Fruit fly (Drosophila melanogaster) whole organism, embryonic: Measurements from ENCODE around the gene CG14395.

Experiments
- ATbp ChIP-seq: fragments of 200-800 bp; sonication (Bioruptor generic); optimal IDR thresholded peaks from 2 replicates; lab custom pipeline; 2017; ENCODE audit warnings: missing biosample characterization, mild to moderate bottlenecking, missing genetic modification characterization, missing genetic modification reagents
- Atf-2 ChIP-seq: fragments of 200-800 bp; sonication (Bioruptor generic); optimal IDR thresholded peaks from 2 replicates; lab custom pipeline; 2016; ENCODE audit warnings: missing biosample characterization, missing genetic modification characterization
- Atf3 ChIP-seq: fragments of 200-800 bp; sonication (Bioruptor generic); optimal IDR thresholded peaks from 3 replicates; lab custom pipeline; 2016; ENCODE audit warnings: missing biosample characterization, missing genetic modification characterization
- CG10274 ChIP-seq: fragments of 200-800 bp; sonication (Bioruptor generic); optimal IDR thresholded peaks from 3 replicates; lab custom pipeline; 2017; ENCODE audit warnings: missing biosample characterization, mild to moderate bottlenecking, missing genetic modification characterization
- CG10959 ChIP-seq: fragments of 200-800 bp; sonication (Bioruptor generic); IDR thresholded peaks from 2 replicates; pipeline ENCODE4 v1.3.6; 2022; ENCODE audit warnings: missing biosample characterization, missing genetic modification characterization
- CG11504 ChIP-seq: fragments of 200-800 bp; sonication (Bioruptor generic); optimal IDR thresholded peaks from 3 replicates; lab custom pipeline; 2019; ENCODE audit warnings: missing biosample characterization, mild to moderate bottlenecking, missing genetic modification characterization, moderate library complexity
- CG14014 ChIP-seq: fragments of 200-800 bp; sonication (Bioruptor generic); IDR thresholded peaks from 2 replicates; pipeline ENCODE4 v1.3.6; 2022; ENCODE audit warnings: missing biosample characterization, missing genetic modification characterization
- CG14710 ChIP-seq: fragments of 200-800 bp; sonication (Bioruptor generic); optimal IDR thresholded peaks from 3 replicates; lab custom pipeline; 2019; ENCODE audit warnings: missing biosample characterization, mild to moderate bottlenecking, missing genetic modification characterization, moderate library complexity
- CG14965 ChIP-seq: fragments of 200-800 bp; sonication (Bioruptor generic); optimal IDR thresholded peaks from 2 replicates; lab custom pipeline; 2016; ENCODE audit warnings: missing biosample characterization, missing genetic modification characterization, borderline replicate concordance
- CG18011 ChIP-seq: fragments of 200-800 bp; sonication (Bioruptor generic); optimal IDR thresholded peaks from 2 replicates; lab custom pipeline; 2017; ENCODE audit warnings: missing biosample characterization, missing genetic modification characterization, mild to moderate bottlenecking, moderate library complexity, missing genotype
- CG2202 ChIP-seq: fragments of 200-800 bp; sonication (Bioruptor generic); optimal IDR thresholded peaks from 2 replicates; lab custom pipeline; 2018; ENCODE audit warnings: missing biosample characterization, mild to moderate bottlenecking, missing genetic modification characterization
- CG30020 ChIP-seq: fragments of 200-800 bp; optimal IDR thresholded peaks from 2 replicates; lab custom pipeline; 2019; ENCODE audit warnings: missing biosample characterization, mild to moderate bottlenecking, missing genetic modification characterization, moderate library complexity
- CG3065 ChIP-seq: fragments of 200-800 bp; sonication (Bioruptor generic); optimal IDR thresholded peaks from 2 replicates; lab custom pipeline; 2016; ENCODE audit warnings: missing biosample characterization, missing genetic modification characterization
- CG3163 ChIP-seq: fragments of 200-800 bp; sonication (Bioruptor generic); optimal IDR thresholded peaks from 3 replicates; lab custom pipeline; 2016; ENCODE audit warnings: missing biosample characterization, missing genetic modification characterization
- CG3281 ChIP-seq: fragments of 200-800 bp; sonication (Bioruptor generic); optimal IDR thresholded peaks from 3 replicates; lab custom pipeline; 2017; ENCODE audit warnings: missing biosample characterization, mild to moderate bottlenecking, missing genetic modification characterization
- CG8290 ChIP-seq, 3 experiments: fragments of 200-800 bp; sonication (Bioruptor generic); optimal IDR thresholded peaks; 2 replicates each; lab custom pipeline; 2016 to 2019; ENCODE audit warnings: missing biosample characterization in 3 of 3, missing genetic modification characterization in 3 of 3, mild to moderate bottlenecking in 2 of 3, moderate library complexity in 1 of 3
- CG9797 ChIP-seq: fragments of 200-800 bp; sonication (Bioruptor generic); optimal IDR thresholded peaks from 3 replicates; lab custom pipeline; 2018; ENCODE audit warnings: missing biosample characterization, mild to moderate bottlenecking, missing genetic modification characterization
- CG9876 ChIP-seq: fragments of 200-800 bp; sonication (Bioruptor generic); optimal IDR thresholded peaks from 2 replicates; lab custom pipeline; 2016; ENCODE audit warnings: missing biosample characterization, missing genetic modification characterization
- CrebB ChIP-seq: fragments of 200-800 bp; sonication (Bioruptor generic); optimal IDR thresholded peaks from 3 replicates; lab custom pipeline; 2018; ENCODE audit warnings: missing biosample characterization, mild to moderate bottlenecking, missing genetic modification characterization
- D19B ChIP-seq: fragments of 200-800 bp; sonication (Bioruptor generic); optimal IDR thresholded peaks from 2 replicates; lab custom pipeline; 2017; ENCODE audit warnings: missing biosample characterization, mild to moderate bottlenecking, missing genetic modification characterization
- Dfd ChIP-seq, 2 experiments: fragments of >200 bp; optimal IDR thresholded peaks; 2 replicates each; lab custom pipeline; 2017; ENCODE audit warnings: missing biosample characterization in 2 of 2, missing genetic modification characterization in 2 of 2
- Ets65A ChIP-seq: fragments of 200-800 bp; sonication (Bioruptor generic); peaks from one replicate; lab custom pipeline; 2016; ENCODE audit warnings: missing biosample characterization, missing genetic modification characterization
- H15 ChIP-seq: fragments of 200-800 bp; sonication (Bioruptor generic); IDR thresholded peaks from 3 replicates; pipeline ENCODE4 v1.3.6; 2022; ENCODE audit warnings: missing biosample characterization, missing genetic modification characterization
- HmgD ChIP-seq: fragments of 200-800 bp; sonication (Bioruptor generic); optimal IDR thresholded peaks from 3 replicates; lab custom pipeline; 2016; ENCODE audit warnings: missing biosample characterization, missing genetic modification characterization
- Hr3 ChIP-seq: fragments of 200-800 bp; sonication (Bioruptor generic); optimal IDR thresholded peaks from 3 replicates; lab custom pipeline; 2016; ENCODE audit warnings: missing biosample characterization, missing genetic modification characterization
- Hr78 ChIP-seq, 2 experiments: fragments of 200-800 bp in 1 of 2; fragments of >200 bp in 1 of 2; sonication (Bioruptor generic) in 1 of 2; optimal IDR thresholded peaks; 2 replicates each; lab custom pipeline; 2017 to 2019; ENCODE audit warnings: missing biosample characterization in 2 of 2, missing genetic modification characterization in 2 of 2, mild to moderate bottlenecking in 1 of 2, moderate library complexity in 1 of 2
- Hsf ChIP-seq: fragments of 200-800 bp; sonication (Bioruptor generic); optimal IDR thresholded peaks from 3 replicates; lab custom pipeline; 2016; ENCODE audit warnings: missing biosample characterization, missing genetic modification characterization
- Lhr ChIP-seq: fragments of 200-800 bp; sonication (Bioruptor generic); optimal IDR thresholded peaks from 3 replicates; lab custom pipeline; 2017; ENCODE audit warnings: mild to moderate bottlenecking, missing biosample characterization, missing genetic modification reagents, missing genetic modification characterization
- Med ChIP-seq: fragments of 200-800 bp; sonication (Bioruptor generic); peaks from one replicate; lab custom pipeline; 2016; ENCODE audit warnings: missing biosample characterization, missing genetic modification characterization, mild to moderate bottlenecking, inconsistent platforms, moderate library complexity
- Oli ChIP-seq: fragments of 200-800 bp; sonication (Bioruptor generic); optimal IDR thresholded peaks from 2 replicates; lab custom pipeline; 2018; ENCODE audit warnings: missing biosample characterization, mild to moderate bottlenecking, missing genetic modification characterization, moderate library complexity
- Pdp1 ChIP-seq, 2 experiments: fragments of 200-800 bp; sonication (Bioruptor generic); optimal IDR thresholded peaks; 3 replicates each; lab custom pipeline; 2016; ENCODE audit warnings: missing biosample characterization in 2 of 2, missing genetic modification characterization in 2 of 2, mild to moderate bottlenecking in 1 of 2, moderate library complexity in 1 of 2
- Ravus ChIP-seq: fragments of 200-800 bp; sonication (Bioruptor generic); IDR thresholded peaks from 2 replicates; pipeline ENCODE4 v1.3.6; 2022; ENCODE audit warnings: missing biosample characterization, missing genetic modification characterization
- abd-A ChIP-seq: fragments of 200-800 bp; sonication (Bioruptor generic); optimal IDR thresholded peaks from 3 replicates; lab custom pipeline; 2019; ENCODE audit warnings: missing biosample characterization, mild to moderate bottlenecking, missing genetic modification characterization, moderate library complexity
- al ChIP-seq: fragments of 200-800 bp; sonication (Bioruptor generic); IDR thresholded peaks from 2 replicates; pipeline ENCODE4 v1.3.6; 2022; ENCODE audit warnings: missing biosample characterization, missing genetic modification characterization
- ash1 ChIP-seq: fragments of 200-800 bp; sonication (Bioruptor generic); optimal IDR thresholded peaks from 2 replicates; lab custom pipeline; 2018; ENCODE audit warnings: missing biosample characterization, mild to moderate bottlenecking, missing genetic modification characterization
- dan ChIP-seq: fragments of 200-800 bp; sonication (Bioruptor generic); IDR thresholded peaks from 2 replicates; pipeline ENCODE4 v1.3.6; 2022; ENCODE audit warnings: missing biosample characterization, missing genetic modification characterization
- dmrt11E ChIP-seq: fragments of 200-800 bp; sonication (Bioruptor generic); optimal IDR thresholded peaks from 3 replicates; lab custom pipeline; 2018; ENCODE audit warnings: missing biosample characterization, mild to moderate bottlenecking, missing genetic modification characterization, moderate library complexity
- fd102C ChIP-seq: fragments of 200-800 bp; sonication (Bioruptor generic); optimal IDR thresholded peaks from 2 replicates; lab custom pipeline; 2018; ENCODE audit warnings: missing biosample characterization, mild to moderate bottlenecking, missing genetic modification characterization, moderate library complexity
- grn ChIP-seq: fragments of 200-800 bp; sonication (Bioruptor generic); optimal IDR thresholded peaks from 3 replicates; lab custom pipeline; 2017; ENCODE audit warnings: missing biosample characterization, missing genetic modification characterization
- gsb ChIP-seq: fragments of 200-800 bp; sonication (Bioruptor generic); IDR thresholded peaks from 2 replicates; pipeline ENCODE4 v1.3.6; 2022; ENCODE audit warnings: missing biosample characterization, missing genetic modification characterization
- her ChIP-seq: fragments of 200-800 bp; sonication (Bioruptor generic); optimal IDR thresholded peaks from 2 replicates; lab custom pipeline; 2016; ENCODE audit warnings: missing biosample characterization, missing genetic modification characterization
- kah ChIP-seq: fragments of 200-800 bp; sonication (Bioruptor generic); optimal IDR thresholded peaks from 2 replicates; lab custom pipeline; 2018; ENCODE audit warnings: missing biosample characterization, mild to moderate bottlenecking, missing genetic modification characterization
- ken ChIP-seq: fragments of 200-800 bp; sonication (Bioruptor generic); IDR thresholded peaks from 3 replicates; pipeline ENCODE4 v1.3.6; 2022; ENCODE audit warnings: missing biosample characterization, missing genetic modification characterization
- kni ChIP-seq: fragments of 200-800 bp; sonication (Bioruptor generic); optimal IDR thresholded peaks from 3 replicates; lab custom pipeline; 2017; ENCODE audit warnings: mild to moderate bottlenecking, missing biosample characterization, missing genetic modification reagents, missing genetic modification characterization
- pho ChIP-seq: fragments of 200-800 bp; sonication (Bioruptor generic); optimal IDR thresholded peaks from 2 replicates; lab custom pipeline; 2016; ENCODE audit warnings: missing biosample characterization, missing genetic modification characterization
- row ChIP-seq: fragments of 200-800 bp; sonication (Bioruptor generic); IDR thresholded peaks from 3 replicates; pipeline ENCODE4 v1.3.6; 2022; ENCODE audit warnings: missing biosample characterization, missing genetic modification characterization
- sc ChIP-seq, 3 experiments: fragments of >200 bp in 2 of 3; fragments of 200-800 bp in 1 of 3; sonication (Bioruptor generic) in 1 of 3; optimal IDR thresholded peaks; 2 replicates in 2 of 3; 3 replicates in 1 of 3; lab custom pipeline; 2017; ENCODE audit warnings: mild to moderate bottlenecking in 1 of 3, missing biosample characterization in 1 of 3, missing genetic modification characterization in 1 of 3, missing genetic modification reagents in 1 of 3
- sima ChIP-seq: fragments of 200-800 bp; sonication (Bioruptor generic); optimal IDR thresholded peaks from 2 replicates; lab custom pipeline; 2016; ENCODE audit warnings: missing biosample characterization, missing genetic modification characterization
- stwl ChIP-seq: fragments of 200-800 bp; sonication (Bioruptor generic); optimal IDR thresholded peaks from 3 replicates; lab custom pipeline; 2018; ENCODE audit warnings: missing biosample characterization, mild to moderate bottlenecking, missing genetic modification characterization, moderate library complexity
- tin ChIP-seq: fragments of 200-800 bp; sonication (Bioruptor generic); optimal IDR thresholded peaks from 3 replicates; lab custom pipeline; 2016; ENCODE audit warnings: missing biosample characterization, missing genetic modification characterization
- tll ChIP-seq, 2 experiments: fragments of 200-800 bp in 1 of 2; fragments of >200 bp in 1 of 2; sonication (Bioruptor generic) in 1 of 2; optimal IDR thresholded peaks; 2 replicates each; lab custom pipeline; 2017 to 2019; ENCODE audit warnings: missing biosample characterization in 2 of 2, missing genetic modification characterization in 2 of 2, mild to moderate bottlenecking in 1 of 2, moderate library complexity in 1 of 2

Gene CG14395

DNA sequence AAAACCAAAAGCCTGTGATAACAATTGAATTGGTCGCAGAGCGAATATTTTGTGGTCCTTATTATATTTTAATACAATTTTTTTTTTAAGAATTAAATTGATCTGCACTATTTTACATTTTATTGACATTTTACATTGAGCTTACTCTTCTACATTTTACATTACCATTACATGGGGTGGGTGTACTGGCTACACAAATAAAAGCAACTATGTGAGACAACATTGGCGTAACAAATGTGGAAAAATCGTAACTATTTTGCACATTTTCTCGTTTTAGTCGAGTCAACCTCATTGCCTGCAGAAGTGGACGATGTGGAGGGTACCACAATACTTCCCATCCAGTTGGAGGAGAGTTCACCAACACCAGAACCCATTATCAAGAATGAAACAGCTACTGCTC is 12.1 kb upstream of the CG14395 start (continued):
- TF ChIP-seq D19B (GFP tag; lab: Kevin White, UChicago) (no peak), stwl (tag; lab: Kevin White, UChicago) (peak; percentile 31), ken (no peak), dmrt11E (tag; lab: Kevin White, UChicago) (no peak), CG14965 (GFP tag; lab: Kevin White, UChicago) (no peak), tll (GFP tag; optimal IDR thresholded peaks at IDR 0.05; lab: Kevin White, UChicago) (no peak), gsb (GFP tag; lab: Robert Waterston, UW) (no peak), Hr78 (GFP tag; optimal IDR thresholded peaks at IDR 0.05; lab: Kevin White, UChicago) (no peak), tin (GFP tag; lab: Kevin White, UChicago) (no peak), ATbp (GFP tag; lab: Kevin White, UChicago) (no peak), Ets65A (GFP tag; lab: Kevin White, UChicago) (no peak), Dfd (GFP tag; optimal IDR thresholded peaks at IDR 0.05; lab: Kevin White, UChicago) (no peak), CG3065 (GFP tag; lab: Kevin White, UChicago) (no peak), pho (GFP tag; lab: Kevin White, UChicago) (no peak), sc (optimal IDR thresholded peaks at IDR 0.05; lab: Kevin White, UChicago) (no peak), sc (GFP tag; optimal IDR thresholded peaks at IDR 0.05; lab: Kevin White, UChicago) (no peak), H15 (no peak), CG2202 (no peak), her (GFP tag; lab: Kevin White, UChicago) (no peak), Med (GFP tag; lab: Kevin White, UChicago) (no peak), CG9797 (GFP tag; lab: Kevin White, UChicago) (no peak), CG3163 (GFP tag; lab: Kevin White, UChicago) (no peak), dan (GFP tag; lab: Robert Waterston, UW) (no peak), Lhr (GFP tag; lab: Kevin White, UChicago) (peak; percentile 8), CG10274 (GFP tag; lab: Kevin White, UChicago) (no peak), CG8290 (GFP tag; optimal IDR thresholded peaks at IDR 0.05; lab: Kevin White, UChicago) (no peak), CG8290 (tag; optimal IDR thresholded peaks at IDR 0.05; lab: Kevin White, UChicago) (no peak), ash1 (GFP tag; lab: Kevin White, UChicago) (no peak), grn (no peak), CG14710 (tag; lab: Kevin White, UChicago) (peak; percentile 61), kah (GFP tag; lab: Kevin White, UChicago) (no peak), Atf-2 (no peak), CG30020 (tag; lab: Kevin White, UChicago) (no peak), sima (no peak), Pdp1 (GFP tag; optimal IDR thresholded peaks at IDR 0.05; lab: Kevin White, UChicago) (peak in 1 of 2 experiments; percentile 13), Oli (tag; lab: Kevin White, UChicago) (no peak), kni (GFP tag; lab: Kevin White, UChicago) (no peak), Hr3 (GFP tag; lab: Kevin White, UChicago) (no peak), CG14014 (GFP tag; lab: Robert Waterston, UW) (no peak), fd102C (no peak), HmgD (peak; percentile 24), al (GFP tag; lab: Robert Waterston, UW) (no peak), Atf3 (GFP tag; lab: Kevin White, UChicago) (no peak), CG3281 (no peak), CrebB (no peak), CG18011 (GFP tag; lab: Kevin White, UChicago) (no peak), CG9876 (GFP tag; lab: Kevin White, UChicago) (no peak), CG10959 (GFP tag; lab: Robert Waterston, UW) (no peak), CG11504 (tag; lab: Kevin White, UChicago) (peak; percentile 1), row (no peak), Hsf (GFP tag; lab: Kevin White, UChicago) (no peak), Ravus (no peak), abd-A (no peak)
